Worm (Caenorhabditis elegans) whole organism, young adult: ENCODE data around the gene gip-1.
A peak's percentile ranks its signal among the peaks of the same experiment; 100 is the strongest.

Experiments used
- B0035.1 ChIP-seq: sonication (generic microtip); optimal IDR thresholded peaks from 2 replicates; lab custom pipeline; 2016; ENCODE audit warnings: missing genetic modification characterization, mild to moderate bottlenecking, missing compliant biosample characterization, missing genotype, missing genetic modification reagents
- B0261.1 ChIP-seq: sonication (generic microtip); optimal IDR thresholded peaks from 2 replicates; lab custom pipeline; 2016; ENCODE audit warnings: mild to moderate bottlenecking, missing genetic modification characterization, moderate library complexity, missing compliant biosample characterization
- D2030.7 ChIP-seq: fragments of 200-800 bp; sonication (Bioruptor generic); IDR thresholded peaks from 2 replicates; pipeline ENCODE4 v1.3.6; 2022; ENCODE audit warnings: missing genetic modification reagents, missing genetic modification characterization, missing compliant biosample characterization
- F10E7.11 ChIP-seq: sonication (generic microtip); optimal IDR thresholded peaks from 2 replicates; lab custom pipeline; 2017; ENCODE audit warnings: mild to moderate bottlenecking, missing genetic modification characterization, moderate library complexity, missing compliant biosample characterization
- F33H1.4 ChIP-seq: fragments of 200-800 bp; sonication (Bioruptor generic); IDR thresholded peaks from 2 replicates; pipeline ENCODE4 v1.3.6; 2022; ENCODE audit warnings: missing genetic modification reagents, missing genetic modification characterization, missing compliant biosample characterization
- F52B5.7 ChIP-seq: sonication (generic microtip); optimal IDR thresholded peaks from 2 replicates; lab custom pipeline; 2016; ENCODE audit warnings: mild to moderate bottlenecking, missing genetic modification characterization, missing compliant biosample characterization
- F55B11.4 ChIP-seq: sonication (generic microtip); optimal IDR thresholded peaks from 2 replicates; lab custom pipeline; 2016; ENCODE audit warnings: missing compliant biosample characterization, missing genetic modification characterization, borderline replicate concordance; ENCODE audit not compliant: insufficient read depth
- F57A8.1 ChIP-seq: fragments of 200-800 bp; sonication (Bioruptor generic); optimal IDR thresholded peaks from 2 replicates; lab custom pipeline; 2018; ENCODE audit warnings: mild to moderate bottlenecking, missing genetic modification characterization, moderate library complexity, missing compliant biosample characterization
- F57C9.4 ChIP-seq: sonication (generic microtip); optimal IDR thresholded peaks from 2 replicates; lab custom pipeline; 2017; ENCODE audit warnings: mild to moderate bottlenecking, missing genetic modification characterization, missing compliant biosample characterization
- K11D2.4 ChIP-seq: fragments of 200-800 bp; sonication (Bioruptor generic); IDR thresholded peaks from 2 replicates; pipeline ENCODE4 v1.3.6; 2022; ENCODE audit warnings: missing genetic modification reagents, missing genetic modification characterization, missing compliant biosample characterization
- ZK185.1 ChIP-seq: sonication (generic microtip); optimal IDR thresholded peaks from 2 replicates; lab custom pipeline; 2016; ENCODE audit warnings: mild to moderate bottlenecking, missing genetic modification characterization, missing compliant biosample characterization; ENCODE audit not compliant: poor library complexity, severe bottlenecking
- akir-1 ChIP-seq: fragments of 200-800 bp; sonication (Bioruptor generic); optimal IDR thresholded peaks from 2 replicates; lab custom pipeline; 2018; ENCODE audit warnings: mild to moderate bottlenecking, missing genetic modification characterization, moderate library complexity, missing compliant biosample characterization
- ama-1 ChIP-seq, 3 experiments: fragments of 150-350 bp in 1 of 3; sonication (generic microtip) in 2 of 3; optimal IDR thresholded peaks; 2 replicates each; lab custom pipeline; 2014 to 2018; ENCODE audit warnings: missing biosample characterization in 2 of 3, missing genetic modification characterization in 2 of 3, missing genetic modification reagents in 2 of 3
- aptf-3 ChIP-seq: fragments of 200-800 bp; sonication (Bioruptor generic); IDR thresholded peaks from 2 replicates; pipeline ENCODE4 v1.3.6; 2022; ENCODE audit warnings: missing genetic modification characterization, missing compliant biosample characterization
- atf-7 ChIP-seq: sonication (generic microtip); optimal IDR thresholded peaks from 2 replicates; lab custom pipeline; 2017; ENCODE audit warnings: mild to moderate bottlenecking, missing genetic modification characterization, missing compliant biosample characterization
- attf-3 ChIP-seq: fragments of 200-800 bp; sonication (Bioruptor generic); conservative IDR thresholded peaks from 2 replicates; pipeline ENCODE4 v1.3.6; 2022; ENCODE audit warnings: missing genetic modification reagents, missing genetic modification characterization, missing compliant biosample characterization
- bed-1 ChIP-seq: fragments of 200-800 bp; sonication (Bioruptor generic); IDR thresholded peaks from 2 replicates; pipeline ENCODE4 v1.3.6; 2022; ENCODE audit warnings: missing genetic modification reagents, missing genetic modification characterization, missing compliant biosample characterization
- cebp-1 ChIP-seq, 2 experiments: fragments of 200-800 bp in 1 of 2; sonication (Bioruptor generic) in 1 of 2; sonication (generic microtip) in 1 of 2; IDR thresholded peaks in 1 of 2; optimal IDR thresholded peaks in 1 of 2; 2 replicates each; pipeline versions ENCODE4 v1.3.6 to Lab custom; 2017 to 2022; ENCODE audit warnings: missing compliant biosample characterization in 2 of 2, missing genetic modification characterization in 2 of 2, mild to moderate bottlenecking in 1 of 2, missing genetic modification reagents in 1 of 2, moderate library complexity in 1 of 2
- ceh-100 ChIP-seq: fragments of 200-800 bp; sonication (Bioruptor generic); IDR thresholded peaks from 2 replicates; pipeline ENCODE4 v1.3.6; 2022; ENCODE audit warnings: missing genetic modification reagents, missing genetic modification characterization, missing compliant biosample characterization
- ceh-40 ChIP-seq: fragments of 200-800 bp; sonication (Bioruptor generic); IDR thresholded peaks from 2 replicates; pipeline ENCODE4 v1.3.6; 2022; ENCODE audit warnings: missing genetic modification characterization, missing compliant biosample characterization
- die-1 ChIP-seq: sonication (generic microtip); optimal IDR thresholded peaks from 2 replicates; lab custom pipeline; 2016; ENCODE audit warnings: missing genotype, mild to moderate bottlenecking, missing genetic modification characterization, missing compliant biosample characterization
- dox-1 ChIP-seq: fragments of 200-800 bp; sonication (Bioruptor generic); IDR thresholded peaks from 2 replicates; pipeline ENCODE4 v1.3.6; 2022; ENCODE audit warnings: missing genetic modification reagents, missing genetic modification characterization, missing compliant biosample characterization
- ekl-4 ChIP-seq: fragments of 200-800 bp; sonication (Bioruptor generic); IDR thresholded peaks from 2 replicates; pipeline ENCODE4 v1.3.6; 2022; ENCODE audit warnings: missing genetic modification reagents, missing genetic modification characterization, missing compliant biosample characterization
- hlh-26 ChIP-seq: fragments of 200-800 bp; sonication (Bioruptor generic); conservative IDR thresholded peaks from 2 replicates; pipeline ENCODE4 v1.3.6; 2022; ENCODE audit warnings: missing genetic modification reagents, missing genetic modification characterization, missing compliant biosample characterization
- hmg-1.2 ChIP-seq: fragments of 200-800 bp; sonication (Bioruptor generic); IDR thresholded peaks from 2 replicates; pipeline ENCODE4 v1.3.6; 2022; ENCODE audit warnings: missing genetic modification reagents, missing genetic modification characterization, missing compliant biosample characterization
- hsf-1 ChIP-seq: fragments of 200-800 bp; sonication (Bioruptor generic); IDR thresholded peaks from 2 replicates; pipeline ENCODE4 v1.3.6; 2022; ENCODE audit warnings: missing genetic modification reagents, missing genetic modification characterization, missing compliant biosample characterization
- lin-26 ChIP-seq: fragments of 200-800 bp; sonication (Bioruptor generic); IDR thresholded peaks from 2 replicates; pipeline ENCODE4 v1.3.6; 2022; ENCODE audit warnings: missing genetic modification reagents, missing genetic modification characterization, missing compliant biosample characterization
- lin-40 ChIP-seq: sonication (generic microtip); optimal IDR thresholded peaks from 2 replicates; lab custom pipeline; 2016; ENCODE audit warnings: missing genetic modification characterization, mild to moderate bottlenecking, missing compliant biosample characterization, missing genotype, missing genetic modification reagents
- lir-1 ChIP-seq: fragments of 200-800 bp; sonication (Bioruptor generic); conservative IDR thresholded peaks from 2 replicates; pipeline ENCODE4 v1.3.6; 2022; ENCODE audit warnings: missing genetic modification reagents, missing genetic modification characterization, missing compliant biosample characterization
- lsy-27 ChIP-seq: sonication (generic microtip); optimal IDR thresholded peaks from 2 replicates; lab custom pipeline; 2017; ENCODE audit warnings: missing genetic modification characterization, mild to moderate bottlenecking, missing compliant biosample characterization, antibody characterized with exemption, missing genotype, borderline replicate concordance; ENCODE audit not compliant: insufficient read depth
- madf-10 ChIP-seq: sonication (generic microtip); optimal IDR thresholded peaks from 2 replicates; lab custom pipeline; 2016; ENCODE audit warnings: mild to moderate bottlenecking, missing genetic modification characterization, missing compliant biosample characterization
- mel-28 ChIP-seq: sonication (generic microtip); optimal IDR thresholded peaks from 2 replicates; lab custom pipeline; 2016; ENCODE audit warnings: borderline replicate concordance, mild to moderate bottlenecking, missing genetic modification characterization, missing compliant biosample characterization
- mes-4 ChIP-seq: sonication (generic microtip); optimal IDR thresholded peaks from 2 replicates; lab custom pipeline; 2016; ENCODE audit warnings: missing genotype, missing genetic modification characterization, missing compliant biosample characterization
- nfya-1 ChIP-seq: sonication (generic microtip); optimal IDR thresholded peaks from 2 replicates; lab custom pipeline; 2017; ENCODE audit warnings: antibody characterized with exemption, missing compliant biosample characterization, missing genetic modification characterization, borderline replicate concordance; ENCODE audit not compliant: insufficient read depth
- nhr-179 ChIP-seq: sonication (generic microtip); optimal IDR thresholded peaks from 2 replicates; lab custom pipeline; 2016; ENCODE audit warnings: mild to moderate bottlenecking, missing genetic modification characterization, missing compliant biosample characterization
- pha-4 ChIP-seq: fragments of 150-350 bp; sonication (generic microtip); optimal IDR thresholded peaks from 2 replicates; lab custom pipeline; 2014; ENCODE audit warnings: missing biosample characterization, missing genetic modification reagents, missing genetic modification characterization
- rcor-1 ChIP-seq: fragments of 200-800 bp; sonication (Bioruptor generic); IDR thresholded peaks from 2 replicates; pipeline ENCODE4 v1.3.6; 2022; ENCODE audit warnings: missing genetic modification reagents, missing genetic modification characterization, missing compliant biosample characterization
- rec-8 ChIP-seq, 2 experiments: sonication (generic microtip); optimal IDR thresholded peaks; 2 replicates each; lab custom pipeline; 2016; ENCODE audit warnings: mild to moderate bottlenecking in 2 of 2, missing genetic modification characterization in 2 of 2, missing genetic modification reagents in 2 of 2, missing genotype in 2 of 2, missing biosample characterization in 1 of 2, missing compliant biosample characterization in 1 of 2, moderate library complexity in 1 of 2
- rpc-1 ChIP-seq, 2 experiments: fragments of 150-350 bp in 1 of 2; sonication (generic microtip) in 1 of 2; optimal IDR thresholded peaks; 2 replicates each; lab custom pipeline; 2014 to 2018; ENCODE audit warnings: missing biosample characterization in 1 of 2, missing genetic modification characterization in 1 of 2, missing genetic modification reagents in 1 of 2, missing genotype in 1 of 2
- snpc-3.4 ChIP-seq: sonication (generic microtip); optimal IDR thresholded peaks from 2 replicates; lab custom pipeline; 2017; ENCODE audit warnings: missing genetic modification characterization, mild to moderate bottlenecking, missing compliant biosample characterization, antibody characterized with exemption, moderate library complexity, missing genotype, missing genetic modification reagents
- somi-1 ChIP-seq: fragments of 200-800 bp; sonication (Bioruptor generic); optimal IDR thresholded peaks from 2 replicates; lab custom pipeline; 2018; ENCODE audit warnings: mild to moderate bottlenecking, missing genetic modification characterization, missing compliant biosample characterization
- tbp1 ChIP-seq: fragments of 200-800 bp; sonication (Bioruptor generic); optimal IDR thresholded peaks from 2 replicates; lab custom pipeline; 2018; ENCODE audit warnings: mild to moderate bottlenecking, missing genetic modification characterization, missing compliant biosample characterization
- ztf-18 ChIP-seq: sonication (generic microtip); optimal IDR thresholded peaks from 2 replicates; lab custom pipeline; 2016; ENCODE audit warnings: missing genotype, mild to moderate bottlenecking, missing genetic modification characterization, missing compliant biosample characterization
- ztf-26 ChIP-seq: sonication (generic microtip); optimal IDR thresholded peaks from 2 replicates; lab custom pipeline; 2017; ENCODE audit warnings: missing genetic modification characterization, missing compliant biosample characterization

Gene gip-1

ce11 chrIII:2347291-2347690, at the start of gene gip-1:
gip-1 (plus strand) TSS chrIII:2347591.
- no peak for TF ChIP-seq hmg-1.2 (GFP tag; lab: Robert Waterston, UW)
- no peak for TF ChIP-seq K11D2.4 (GFP tag; lab: Robert Waterston, UW)
- TF ChIP-seq mel-28 (tag; lab: Kevin White, UChicago), result no peak
- TF ChIP-seq ama-1 (optimal IDR thresholded peaks at IDR 0.05; lab: Kevin White, UChicago), result no peak
- TF ChIP-seq ama-1 (GFP tag; optimal IDR thresholded peaks at IDR 0.05; lab: Kevin White, UChicago), result no peak
- TF ChIP-seq rpc-1 (optimal IDR thresholded peaks at IDR 0.05; lab: Kevin White, UChicago), result no peak
- TF ChIP-seq rpc-1 (tag; optimal IDR thresholded peaks at IDR 0.05; lab: Kevin White, UChicago), result no peak
- TF ChIP-seq nfya-1 (tag; lab: Kevin White, UChicago), result no peak
- TF ChIP-seq F52B5.7 (tag; lab: Kevin White, UChicago), result no peak
- TF ChIP-seq ceh-40 (GFP tag; lab: Robert Waterston, UW), result no peak
- no peak for TF ChIP-seq ztf-18
- TF ChIP-seq aptf-3 (GFP tag; lab: Robert Waterston, UW), result no peak
- no peak for TF ChIP-seq ZK185.1
- TF ChIP-seq dox-1 (GFP tag; lab: Robert Waterston, UW), result no peak
- no peak for TF ChIP-seq B0035.1 (tag; lab: Kevin White, UChicago)
- TF ChIP-seq, all 124 proteins: peak for 0

ce11 chrIII:2304149-2304548, 43.2 kb upstream of the gip-1 start:
- TF ChIP-seq lir-1, result no peak
- no peak for TF ChIP-seq lsy-27
- no peak for TF ChIP-seq somi-1 (GFP tag; lab: Kevin White, UChicago)
- no peak for TF ChIP-seq cebp-1 (GFP tag; IDR thresholded peaks at IDR 0.05; lab: Robert Waterston, UW)
- no peak for TF ChIP-seq cebp-1 (tag; optimal IDR thresholded peaks at IDR 0.05; lab: Kevin White, UChicago)
- peak; percentile 47 for TF ChIP-seq die-1 (tag; lab: Kevin White, UChicago)
- no peak for TF ChIP-seq rec-8 (tag; optimal IDR thresholded peaks at IDR 0.05; lab: Kevin White, UChicago)
- no peak for TF ChIP-seq mes-4 (tag; lab: Kevin White, UChicago)
- no peak for TF ChIP-seq pha-4
- no peak for TF ChIP-seq ztf-26 (tag; lab: Kevin White, UChicago)
- TF ChIP-seq nhr-179 (tag; lab: Kevin White, UChicago), result no peak
- TF ChIP-seq rpc-1 (optimal IDR thresholded peaks at IDR 0.05; lab: Kevin White, UChicago), result peak; percentile 32
- peak; percentile 73 for TF ChIP-seq rpc-1 (tag; optimal IDR thresholded peaks at IDR 0.05; lab: Kevin White, UChicago)
- TF ChIP-seq dox-1 (GFP tag; lab: Robert Waterston, UW), result no peak
- no peak for TF ChIP-seq madf-10
- TF ChIP-seq B0261.1 (tag; lab: Kevin White, UChicago), result peak; percentile 43
- no peak for TF ChIP-seq ceh-100 (GFP tag; lab: Robert Waterston, UW)
- TF ChIP-seq akir-1 (GFP tag; lab: Kevin White, UChicago), result no peak
- no peak for TF ChIP-seq B0035.1 (tag; lab: Kevin White, UChicago)
- TF ChIP-seq attf-3 (GFP tag; lab: Robert Waterston, UW), result no peak
- no peak for TF ChIP-seq F33H1.4 (GFP tag; lab: Robert Waterston, UW)
- no peak for TF ChIP-seq ekl-4 (GFP tag; lab: Robert Waterston, UW)
- TF ChIP-seq bed-1 (GFP tag; lab: Robert Waterston, UW), result no peak
- TF ChIP-seq F10E7.11 (tag; lab: Kevin White, UChicago), result no peak
- TF ChIP-seq tbp1 (GFP tag; lab: Kevin White, UChicago), result peak; percentile 85
- TF ChIP-seq snpc-3.4 (tag; lab: Kevin White, UChicago), result no peak
- TF ChIP-seq rcor-1, result no peak
- TF ChIP-seq F57C9.4 (tag; lab: Kevin White, UChicago), result no peak
- TF ChIP-seq K11D2.4 (GFP tag; lab: Robert Waterston, UW), result no peak
- 0 out of 2 replicates have a peak, but pooled peaks have one; percentile 41 for TF ChIP-seq lin-26 (GFP tag; lab: Robert Waterston, UW)
- TF ChIP-seq lin-40 (tag; lab: Kevin White, UChicago), result no peak
- TF ChIP-seq hsf-1, result no peak
- no peak for TF ChIP-seq atf-7 (tag; lab: Kevin White, UChicago)
- TF ChIP-seq hlh-26 (GFP tag; lab: Robert Waterston, UW), result no peak
- no peak for TF ChIP-seq F55B11.4 (tag; lab: Kevin White, UChicago)
- TF ChIP-seq D2030.7 (GFP tag; lab: Robert Waterston, UW), result peak; percentile 25; the same call in 1 of the 2 replicates
- TF ChIP-seq F57A8.1 (GFP tag; lab: Kevin White, UChicago), result no peak
- TF ChIP-seq, all 124 proteins: peak for 6
